Fruit fly (Drosophila melanogaster) whole organism, pupa: ENCODE results near the gene Sirt1.

Source experiments
- CG8159 ChIP-seq: fragments of 200-800 bp; sonication (Bioruptor generic); optimal IDR thresholded peaks from 3 replicates; lab custom pipeline; 2018; ENCODE audit warnings: missing biosample characterization, mild to moderate bottlenecking, missing genetic modification characterization, moderate library complexity
- CG9948 ChIP-seq: fragments of 200-800 bp; sonication (Bioruptor generic); optimal IDR thresholded peaks from 2 replicates; lab custom pipeline; 2018; ENCODE audit warnings: missing biosample characterization, mild to moderate bottlenecking, missing genetic modification characterization, moderate library complexity
- gl ChIP-seq: fragments of 200-800 bp; sonication (Bioruptor generic); optimal IDR thresholded peaks from 2 replicates; lab custom pipeline; 2018; ENCODE audit warnings: missing biosample characterization, mild to moderate bottlenecking, missing genetic modification characterization

DNA sequence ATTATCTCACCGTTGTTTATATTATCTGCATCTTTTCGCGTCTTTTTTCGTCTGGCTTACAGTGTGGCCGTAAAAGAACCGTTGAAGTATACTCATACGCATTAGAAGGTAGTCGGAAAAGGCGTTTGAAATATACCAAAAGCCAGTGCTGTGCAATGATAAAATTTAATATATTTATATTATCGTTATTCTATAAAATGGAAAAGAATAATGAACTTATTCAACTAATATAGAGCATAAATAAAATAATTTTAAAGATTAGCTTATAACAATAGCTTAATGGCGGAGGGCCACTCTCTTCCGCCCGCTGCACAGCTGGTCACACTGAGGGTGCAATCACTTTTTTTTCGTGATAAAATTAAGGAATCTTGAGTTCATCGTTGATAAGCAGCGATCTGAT is 26.5 kb downstream of the Sirt1 start, which contains the start of the genes CG16974 and Edem2:
- no peak for TF ChIP-seq gl (tag; lab: Kevin White, UChicago)
- TF ChIP-seq CG9948 (tag; lab: Kevin White, UChicago) = no peak
- no peak for TF ChIP-seq CG8159 (tag; lab: Kevin White, UChicago)
